Worm (Caenorhabditis elegans) whole organism, early embryonic: ENCODE measurements around the gene mfsd-12.

Source experiments
- B0310.2 ChIP-seq: sonication (generic microtip); optimal IDR thresholded peaks from 2 replicates; lab custom pipeline; 2016; ENCODE audit warnings: mild to moderate bottlenecking, missing genetic modification characterization, missing compliant biosample characterization
- F13C5.2 ChIP-seq: sonication (generic microtip); optimal IDR thresholded peaks from 2 replicates; lab custom pipeline; 2017; ENCODE audit warnings: mild to moderate bottlenecking, missing genetic modification characterization, inconsistent platforms, missing compliant biosample characterization
- aly-1 ChIP-seq: sonication (generic microtip); optimal IDR thresholded peaks from 2 replicates; lab custom pipeline; 2016; ENCODE audit warnings: missing genetic modification characterization, missing compliant biosample characterization
- ama-1 ChIP-seq: fragments of 150-350 bp; optimal IDR thresholded peaks from 2 replicates; lab custom pipeline; 2014
- ceh-13 ChIP-seq: fragments of 200-800 bp; sonication (Bioruptor generic); optimal IDR thresholded peaks from 2 replicates; lab custom pipeline; 2018; ENCODE audit warnings: mild to moderate bottlenecking, missing genetic modification characterization, missing compliant biosample characterization
- ceh-36 ChIP-seq: sonication (generic microtip); optimal IDR thresholded peaks from 2 replicates; lab custom pipeline; 2016; ENCODE audit warnings: missing genetic modification characterization, inconsistent platforms, missing compliant biosample characterization
- ets-7 ChIP-seq: sonication (generic microtip); optimal IDR thresholded peaks from 2 replicates; lab custom pipeline; 2016; ENCODE audit warnings: missing genotype, missing genetic modification characterization, missing compliant biosample characterization
- flt-1 ChIP-seq: fragments of 200-800 bp; sonication (Bioruptor generic); IDR thresholded peaks from 2 replicates; pipeline ENCODE4 v1.3.6; 2022; ENCODE audit warnings: missing genetic modification characterization, missing compliant biosample characterization
- hmbx-1 ChIP-seq: sonication (generic microtip); optimal IDR thresholded peaks from 2 replicates; lab custom pipeline; 2016; ENCODE audit warnings: mild to moderate bottlenecking, missing genetic modification characterization, missing compliant biosample characterization
- hnd-1 ChIP-seq: sonication (generic microtip); optimal IDR thresholded peaks from 2 replicates; lab custom pipeline; 2016; ENCODE audit warnings: missing genetic modification characterization, missing compliant biosample characterization
- pes-1 ChIP-seq: fragments of 200-800 bp; sonication (Bioruptor generic); IDR thresholded peaks from 2 replicates; pipeline ENCODE4 v1.3.6; 2022; ENCODE audit warnings: missing genetic modification reagents, missing genetic modification characterization, missing compliant biosample characterization
- scrt-1 ChIP-seq: fragments of 200-800 bp; sonication (Bioruptor generic); IDR thresholded peaks from 2 replicates; pipeline ENCODE4 v1.3.6; 2022; ENCODE audit warnings: missing genetic modification characterization, missing compliant biosample characterization
- tbx-37 ChIP-seq: fragments of 200-800 bp; sonication (Bioruptor generic); conservative IDR thresholded peaks from 2 replicates; pipeline ENCODE4 v1.3.6; 2022; ENCODE audit warnings: missing genetic modification reagents, missing genetic modification characterization, missing compliant biosample characterization
- tra-4 ChIP-seq: sonication (generic microtip); optimal IDR thresholded peaks from 2 replicates; lab custom pipeline; 2017; ENCODE audit warnings: missing genetic modification characterization, missing compliant biosample characterization

ce11 chrX:4622024-4622423 is 45.9 kb upstream of the mfsd-12 start, which contains the start of gene C46C11.3:
- TF ChIP-seq ama-1 (lab: Kevin White, UChicago) (no peak), F13C5.2 (no peak), pes-1 (GFP tag; lab: Robert Waterston, UW) (no peak), ets-7 (tag; lab: Kevin White, UChicago) (no peak), flt-1 (no peak), B0310.2 (tag; lab: Kevin White, UChicago) (no peak), scrt-1 (GFP tag; lab: Robert Waterston, UW) (no peak), hmbx-1 (tag; lab: Kevin White, UChicago) (no peak), ceh-13 (no peak), tbx-37 (GFP tag; lab: Robert Waterston, UW) (no peak), tra-4 (tag; lab: Kevin White, UChicago) (no peak), ceh-36 (tag; lab: Kevin White, UChicago) (no peak), hnd-1 (no peak), aly-1 (tag; lab: Kevin White, UChicago) (no peak)
